Worm (Caenorhabditis elegans) whole organism, L4 larva: ENCODE measurements around the gene vps-45.

ENCODE experiments used
- F10B5.3 ChIP-seq: sonication (generic microtip); optimal IDR thresholded peaks from 2 replicates; lab custom pipeline; 2016; ENCODE audit warnings: mild to moderate bottlenecking, missing genetic modification characterization, missing compliant biosample characterization
- F26F4.8 ChIP-seq: fragments of 200-800 bp; sonication (Bioruptor generic); conservative IDR thresholded peaks from 2 replicates; pipeline ENCODE4 v1.3.6; 2022; ENCODE audit warnings: missing genetic modification characterization, missing compliant biosample characterization
- ZK337.2 ChIP-seq: fragments of 200-800 bp; sonication (Bioruptor generic); IDR thresholded peaks from 2 replicates; pipeline ENCODE4 v1.3.6; 2022; ENCODE audit warnings: missing genetic modification reagents, missing genetic modification characterization, missing compliant biosample characterization
- ZK546.5 ChIP-seq, 2 experiments: sonication (generic microtip); optimal IDR thresholded peaks; 2 replicates each; lab custom pipeline; 2017; ENCODE audit warnings: missing biosample characterization in 2 of 2, missing genetic modification characterization in 2 of 2
- aha-1 ChIP-seq: fragments of 150-350 bp; peaks from one replicate; lab custom pipeline; 2014; ENCODE audit warnings: missing biosample characterization, missing genetic modification characterization
- aly-2 ChIP-seq: sonication (generic microtip); optimal IDR thresholded peaks from 2 replicates; lab custom pipeline; 2018; ENCODE audit warnings: missing biosample characterization, missing genetic modification characterization
- ama-1 ChIP-seq: fragments of 150-350 bp; optimal IDR thresholded peaks from 2 replicates; lab custom pipeline; 2014; ENCODE audit warnings: inconsistent platforms, mixed read lengths
- attf-4 ChIP-seq: sonication (generic microtip); optimal IDR thresholded peaks from 3 replicates; lab custom pipeline; 2017; ENCODE audit warnings: missing biosample characterization, missing genetic modification characterization
- ceh-20 ChIP-seq: fragments of 200-800 bp; sonication (Bioruptor generic); IDR thresholded peaks from 2 replicates; pipeline ENCODE4 v1.3.6; 2022; ENCODE audit warnings: missing genetic modification reagents, missing genetic modification characterization, missing compliant biosample characterization
- ceh-32 ChIP-seq: sonication (generic microtip); optimal IDR thresholded peaks from 2 replicates; lab custom pipeline; 2016; ENCODE audit warnings: mild to moderate bottlenecking, missing genetic modification characterization, missing compliant biosample characterization; ENCODE audit not compliant: poor library complexity
- ceh-44 ChIP-seq: fragments of 200-800 bp; sonication (Bioruptor generic); IDR thresholded peaks from 2 replicates; pipeline ENCODE4 v1.3.6; 2022; ENCODE audit warnings: missing genetic modification reagents, missing genetic modification characterization, missing compliant biosample characterization
- ceh-82 ChIP-seq: sonication (generic microtip); optimal IDR thresholded peaks from 2 replicates; lab custom pipeline; 2017; ENCODE audit warnings: missing biosample characterization, missing genetic modification characterization
- dmd-6 ChIP-seq: fragments of 200-800 bp; sonication (Bioruptor generic); IDR thresholded peaks from 2 replicates; pipeline ENCODE4 v1.3.6; 2022; ENCODE audit warnings: missing genetic modification reagents, missing genetic modification characterization, missing compliant biosample characterization
- duxl-1 ChIP-seq: sonication (generic microtip); optimal IDR thresholded peaks from 2 replicates; lab custom pipeline; 2016; ENCODE audit warnings: mild to moderate bottlenecking, missing genetic modification characterization, moderate library complexity, missing compliant biosample characterization; ENCODE audit not compliant: poor library complexity
- egl-43 ChIP-seq: fragments of 200-800 bp; sonication (Bioruptor generic); IDR thresholded peaks from 2 replicates; pipeline ENCODE4 v1.3.6; 2022; ENCODE audit warnings: missing genetic modification reagents, missing genetic modification characterization, missing compliant biosample characterization
- gei-8 ChIP-seq: fragments of 200-800 bp; sonication (Bioruptor generic); optimal IDR thresholded peaks from 2 replicates; lab custom pipeline; 2018; ENCODE audit warnings: mild to moderate bottlenecking, missing genetic modification characterization, missing compliant biosample characterization
- hlh-11 ChIP-seq: fragments of 200-800 bp; sonication (Bioruptor generic); optimal IDR thresholded peaks from 2 replicates; lab custom pipeline; 2018; ENCODE audit warnings: mild to moderate bottlenecking, missing genetic modification characterization, missing compliant biosample characterization
- hlh-30 ChIP-seq: sonication (generic microtip); optimal IDR thresholded peaks from 2 replicates; lab custom pipeline; 2017; ENCODE audit warnings: antibody characterized with exemption, mild to moderate bottlenecking, missing genetic modification characterization, missing compliant biosample characterization; ENCODE audit not compliant: insufficient read depth
- hmg-1.1 ChIP-seq: fragments of 200-800 bp; sonication (Bioruptor generic); IDR thresholded peaks from 2 replicates; pipeline ENCODE4 v1.3.6; 2022; ENCODE audit warnings: missing genetic modification reagents, missing genetic modification characterization, missing compliant biosample characterization
- lin-1 ChIP-seq: fragments of 200-800 bp; sonication (Bioruptor generic); IDR thresholded peaks from 2 replicates; pipeline ENCODE4 v1.3.6; 2022; ENCODE audit warnings: missing genetic modification reagents, missing genetic modification characterization, missing compliant biosample characterization
- lin-15B ChIP-seq: fragments of 150-350 bp; sonication (generic microtip); optimal IDR thresholded peaks from 3 replicates; lab custom pipeline; 2014; ENCODE audit warnings: missing biosample characterization, missing genetic modification characterization
- lin-29 ChIP-seq: fragments of 200-800 bp; sonication (Bioruptor generic); IDR thresholded peaks from 2 replicates; pipeline ENCODE4 v1.3.6; 2022; ENCODE audit warnings: missing genetic modification reagents, missing genetic modification characterization, missing compliant biosample characterization
- lin-38 ChIP-seq: fragments of 200-800 bp; sonication (Bioruptor generic); IDR thresholded peaks from 2 replicates; pipeline ENCODE4 v1.3.6; 2022; ENCODE audit warnings: missing genetic modification reagents, missing genetic modification characterization, missing compliant biosample characterization
- lin-39 ChIP-seq: fragments of 150-350 bp; optimal IDR thresholded peaks from 2 replicates; lab custom pipeline; 2014; ENCODE audit warnings: missing biosample characterization, missing genetic modification reagents, missing genetic modification characterization
- lsy-2 ChIP-seq, 2 experiments: fragments of 150-350 bp in 1 of 2; sonication (generic microtip) in 1 of 2; optimal IDR thresholded peaks; 2 replicates each; lab custom pipeline; 2014 to 2017; ENCODE audit warnings: missing biosample characterization in 2 of 2, missing genetic modification characterization in 2 of 2
- madf-9 ChIP-seq: fragments of 200-800 bp; sonication (Bioruptor generic); conservative IDR thresholded peaks from 2 replicates; pipeline ENCODE4 v1.3.6; 2022; ENCODE audit warnings: missing genetic modification reagents, missing genetic modification characterization, missing compliant biosample characterization
- mdl-1 ChIP-seq, 2 experiments: fragments of 150-350 bp in 1 of 2; sonication (generic microtip) in 1 of 2; optimal IDR thresholded peaks; 2 replicates each; lab custom pipeline; 2014 to 2017; ENCODE audit warnings: missing biosample characterization in 2 of 2, missing genetic modification characterization in 2 of 2
- mxl-2 ChIP-seq: fragments of 200-800 bp; sonication (Bioruptor generic); conservative IDR thresholded peaks from 2 replicates; pipeline ENCODE4 v1.3.6; 2022; ENCODE audit warnings: missing genetic modification reagents, missing genetic modification characterization, missing compliant biosample characterization
- mxl-3 ChIP-seq: fragments of 200-800 bp; sonication (Bioruptor generic); optimal IDR thresholded peaks from 2 replicates; lab custom pipeline; 2018; ENCODE audit warnings: mild to moderate bottlenecking, missing genetic modification characterization, missing compliant biosample characterization
- nhr-111 ChIP-seq: fragments of 200-800 bp; sonication (Bioruptor generic); optimal IDR thresholded peaks from 2 replicates; lab custom pipeline; 2018; ENCODE audit warnings: mild to moderate bottlenecking, missing genetic modification characterization, missing compliant biosample characterization
- nhr-25 ChIP-seq: sonication (generic microtip); optimal IDR thresholded peaks from 2 replicates; lab custom pipeline; 2017; ENCODE audit warnings: missing genetic modification characterization, mild to moderate bottlenecking, missing compliant biosample characterization, antibody characterized with exemption, moderate library complexity, borderline replicate concordance; ENCODE audit not compliant: insufficient read depth
- nhr-42 ChIP-seq: fragments of 200-800 bp; sonication (Bioruptor generic); IDR thresholded peaks from 2 replicates; pipeline ENCODE4 v1.3.6; 2022; ENCODE audit warnings: missing genetic modification characterization, missing compliant biosample characterization
- nhr-76 ChIP-seq: fragments of 150-350 bp; optimal IDR thresholded peaks from 2 replicates; lab custom pipeline; 2014; ENCODE audit warnings: missing biosample characterization, missing genetic modification characterization
- php-3 ChIP-seq: fragments of 200-800 bp; sonication (Bioruptor generic); IDR thresholded peaks from 2 replicates; pipeline ENCODE4 v1.3.6; 2022; ENCODE audit warnings: missing genetic modification reagents, missing genetic modification characterization, missing compliant biosample characterization
- pqm-1 ChIP-seq: sonication (generic microtip); optimal IDR thresholded peaks from 2 replicates; lab custom pipeline; 2017; ENCODE audit warnings: missing biosample characterization, missing genetic modification characterization
- saeg-2 ChIP-seq: fragments of 200-800 bp; sonication (Bioruptor generic); IDR thresholded peaks from 2 replicates; pipeline ENCODE4 v1.3.6; 2022; ENCODE audit warnings: missing genetic modification reagents, missing genetic modification characterization, missing compliant biosample characterization
- sdz-12 ChIP-seq: fragments of 200-800 bp; sonication (Bioruptor generic); optimal IDR thresholded peaks from 2 replicates; lab custom pipeline; 2018; ENCODE audit warnings: mild to moderate bottlenecking, missing genetic modification characterization, missing compliant biosample characterization
- set-16 ChIP-seq: fragments of 200-800 bp; sonication (Bioruptor generic); IDR thresholded peaks from 2 replicates; pipeline ENCODE4 v1.3.6; 2022; ENCODE audit warnings: missing genetic modification reagents, missing genetic modification characterization, missing compliant biosample characterization
- spr-1 ChIP-seq: sonication (generic microtip); optimal IDR thresholded peaks from 2 replicates; lab custom pipeline; 2016; ENCODE audit warnings: mild to moderate bottlenecking, missing genetic modification characterization, missing compliant biosample characterization
- spr-3 ChIP-seq: fragments of 200-800 bp; sonication (Bioruptor generic); optimal IDR thresholded peaks from 2 replicates; lab custom pipeline; 2018; ENCODE audit warnings: mild to moderate bottlenecking, missing genetic modification characterization, missing compliant biosample characterization
- tag-97 ChIP-seq: fragments of 200-800 bp; sonication (Bioruptor generic); IDR thresholded peaks from 2 replicates; pipeline ENCODE4 v1.3.6; 2022; ENCODE audit warnings: missing genetic modification characterization, missing compliant biosample characterization
- tra-1 ChIP-seq: fragments of 200-800 bp; sonication (Bioruptor generic); IDR thresholded peaks from 2 replicates; pipeline ENCODE4 v1.3.6; 2022; ENCODE audit warnings: missing genetic modification reagents, missing genetic modification characterization, missing compliant biosample characterization
- unc-130 ChIP-seq: sonication (generic microtip); optimal IDR thresholded peaks from 2 replicates; lab custom pipeline; 2016; ENCODE audit warnings: missing genetic modification reagents, missing genetic modification characterization, missing compliant biosample characterization
- unc-39 ChIP-seq: sonication (generic microtip); optimal IDR thresholded peaks from 2 replicates; lab custom pipeline; 2017; ENCODE audit warnings: missing biosample characterization, missing genetic modification characterization
- zag-1 ChIP-seq: fragments of 150-350 bp; optimal IDR thresholded peaks from 2 replicates; lab custom pipeline; 2014; ENCODE audit warnings: missing biosample characterization, missing genetic modification characterization
- zip-11 ChIP-seq: fragments of 200-800 bp; sonication (Bioruptor generic); IDR thresholded peaks from 2 replicates; pipeline ENCODE4 v1.3.6; 2022; ENCODE audit warnings: missing genetic modification characterization, missing compliant biosample characterization
- zip-2 ChIP-seq: fragments of 150-350 bp; optimal IDR thresholded peaks from 2 replicates; lab custom pipeline; 2014; ENCODE audit warnings: missing biosample characterization, missing genetic modification characterization
- ztf-11 ChIP-seq: fragments of 150-350 bp; optimal IDR thresholded peaks from 2 replicates; lab custom pipeline; 2014; ENCODE audit warnings: missing biosample characterization, missing genetic modification characterization
- ztf-7 ChIP-seq: fragments of 150-350 bp; optimal IDR thresholded peaks from 2 replicates; lab custom pipeline; 2014; ENCODE audit warnings: missing biosample characterization, missing genetic modification characterization

vps-45 gene

ce11 chrX:1010627-1011452 is 36.2 kb upstream of the vps-45 start (continued):
- TF ChIP-seq pqm-1 (tag; lab: Kevin White, UChicago): peak; percentile 85
- no peak for TF ChIP-seq zag-1
- 0 out of 2 replicates have a peak, but pooled peaks have one; percentile 38 for TF ChIP-seq saeg-2
- TF ChIP-seq hmg-1.1 (GFP tag; lab: Robert Waterston, UW): peak; percentile 43; the same call in 1 of the 2 replicates
- no peak for TF ChIP-seq zip-11 (GFP tag; lab: Robert Waterston, UW)
- no peak for TF ChIP-seq zip-2 (tag; lab: Kevin White, UChicago)
- peak; percentile 78 for TF ChIP-seq set-16 (GFP tag; lab: Robert Waterston, UW)
- no peak for TF ChIP-seq ceh-32 (tag; lab: Kevin White, UChicago)
- no peak for TF ChIP-seq ceh-44
- peak; percentile 89 for TF ChIP-seq php-3
- no peak for TF ChIP-seq F10B5.3
- peak; percentile 15 for TF ChIP-seq mxl-3 (GFP tag; lab: Kevin White, UChicago)
- TF ChIP-seq madf-9 (GFP tag; lab: Robert Waterston, UW): peak; percentile 40; the same call in 1 of the 2 replicates
- TF ChIP-seq mxl-2: peak; percentile 26; the same call in 1 of the 2 replicates
- no peak for TF ChIP-seq lin-39 (tag; lab: Kevin White, UChicago)
- TF ChIP-seq unc-130 (GFP tag; lab: Kevin White, UChicago): no peak
- TF ChIP-seq F26F4.8 (GFP tag; lab: Robert Waterston, UW): no peak
- TF ChIP-seq ceh-20 (GFP tag; lab: Robert Waterston, UW): 0 out of 2 replicates have a peak, but pooled peaks have one; percentile 38
- TF ChIP-seq tag-97 (GFP tag; lab: Robert Waterston, UW): no peak
- TF ChIP-seq mdl-1 (tag; optimal IDR thresholded peaks at IDR 0.05; lab: Kevin White, UChicago): peak in 1 of 2 experiments; percentile 41
- peak; percentile 51 for TF ChIP-seq ztf-7 (tag; lab: Kevin White, UChicago)
- TF ChIP-seq hlh-11 (tag; lab: Kevin White, UChicago): peak; percentile 91
- no peak for TF ChIP-seq attf-4
- peak; percentile 63 for TF ChIP-seq duxl-1
- TF ChIP-seq spr-3: peak; percentile 15
- TF ChIP-seq dmd-6: peak; percentile 85
- peak; percentile 39; the same call in 1 of the 2 replicates for TF ChIP-seq lin-38
- peak; percentile 26 for TF ChIP-seq spr-1 (tag; lab: Kevin White, UChicago)
- 0 out of 2 replicates have a peak, but pooled peaks have one; percentile 25 for TF ChIP-seq tra-1
- TF ChIP-seq aha-1 (tag; lab: Kevin White, UChicago): peak; percentile 19
- peak; percentile 68 for TF ChIP-seq egl-43 (GFP tag; lab: Robert Waterston, UW)
- no peak for TF ChIP-seq lin-29
- TF ChIP-seq ama-1 (lab: Kevin White, UChicago): peak; percentile 80
- no peak for TF ChIP-seq ZK546.5 (tag; optimal IDR thresholded peaks at IDR 0.05; lab: Kevin White, UChicago)
- peak; percentile 22 for TF ChIP-seq sdz-12 (GFP tag; lab: Kevin White, UChicago)
- no peak for TF ChIP-seq nhr-25
- no peak for TF ChIP-seq ceh-82
- TF ChIP-seq lin-15B: no peak
- no peak for TF ChIP-seq nhr-42 (GFP tag; lab: Robert Waterston, UW)
- TF ChIP-seq aly-2 (tag; lab: Kevin White, UChicago): no peak
- TF ChIP-seq ZK337.2 (GFP tag; lab: Robert Waterston, UW): 0 out of 2 replicates have a peak, but pooled peaks have one; percentile 11
- TF ChIP-seq ztf-11 (tag; lab: Kevin White, UChicago): no peak
- TF ChIP-seq nhr-111 (GFP tag; lab: Kevin White, UChicago): no peak
- TF ChIP-seq gei-8: peak; percentile 3
- TF ChIP-seq lin-1 (GFP tag; lab: Robert Waterston, UW): peak; percentile 52; the same call in 1 of the 2 replicates
- TF ChIP-seq unc-39 (tag; lab: Kevin White, UChicago): no peak
- no peak for TF ChIP-seq nhr-76
- peak in 1 of 2 experiments; percentile 28 for TF ChIP-seq lsy-2 (tag; optimal IDR thresholded peaks at IDR 0.05; lab: Kevin White, UChicago)
- TF ChIP-seq hlh-30 (tag; lab: Kevin White, UChicago): peak; percentile 92
